Worm (Caenorhabditis elegans): ENCODE results near the gene F58F12.3.

F58F12.3 gene

DNA sequence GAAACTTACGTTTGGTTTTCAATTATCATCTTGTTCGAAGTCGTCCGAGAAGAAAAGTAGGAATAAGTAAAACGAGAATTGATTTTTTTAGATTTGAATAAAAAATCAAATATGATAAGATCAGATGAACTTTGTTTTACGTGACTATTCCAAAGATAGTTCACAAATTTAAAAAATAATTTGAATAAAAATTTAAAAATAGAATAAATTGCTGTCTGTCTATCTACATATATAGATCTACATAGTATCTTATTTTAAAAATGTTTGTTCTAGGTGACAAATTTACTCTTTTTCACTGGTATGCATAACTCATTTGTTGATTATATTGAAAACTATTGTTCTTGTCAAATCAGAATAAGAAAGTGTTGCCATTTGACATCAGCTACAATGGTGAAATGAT lies 3.2 kb downstream of the F58F12.3 start, which contains the start of gene F58F12.2:
TSS of gene F58F12.2 (minus strand) at position 101 of the 400 bp plus-strand sequence.
- TF ChIP-seq F26F4.8 (GFP tag; conservative IDR thresholded peaks at IDR 0.05) = no peak
- TF ChIP-seq nhr-6 (tag; optimal IDR thresholded peaks at IDR 0.05) = no peak
- no peak for TF ChIP-seq F10B5.3 (tag; optimal IDR thresholded peaks at IDR 0.05)
- TF ChIP-seq egl-27 (tag; optimal IDR thresholded peaks at IDR 0.05) = no peak
- TF ChIP-seq ZK337.2 (GFP tag; IDR thresholded peaks at IDR 0.05) = no peak
- no peak for TF ChIP-seq daf-19 (GFP tag; conservative IDR thresholded peaks at IDR 0.05)
- TF ChIP-seq set-16 (GFP tag; IDR thresholded peaks at IDR 0.05) = no peak
- TF ChIP-seq daf-16 (GFP tag; optimal IDR thresholded peaks at IDR 0.05) = no peak
- no peak for TF ChIP-seq daf-16 (tag; optimal IDR thresholded peaks at IDR 0.05)
- no peak for TF ChIP-seq Y5F2A.4 (GFP tag; optimal IDR thresholded peaks at IDR 0.05)
- no peak for TF ChIP-seq zag-1 (tag; optimal IDR thresholded peaks at IDR 0.05)
- no peak for TF ChIP-seq nhr-41 (GFP tag; IDR thresholded peaks at IDR 0.05)
- TF ChIP-seq fkh-10 (GFP tag; optimal IDR thresholded peaks at IDR 0.05) = no peak
- no peak for TF ChIP-seq mdl-1 (tag; optimal IDR thresholded peaks at IDR 0.05)

DNA sequence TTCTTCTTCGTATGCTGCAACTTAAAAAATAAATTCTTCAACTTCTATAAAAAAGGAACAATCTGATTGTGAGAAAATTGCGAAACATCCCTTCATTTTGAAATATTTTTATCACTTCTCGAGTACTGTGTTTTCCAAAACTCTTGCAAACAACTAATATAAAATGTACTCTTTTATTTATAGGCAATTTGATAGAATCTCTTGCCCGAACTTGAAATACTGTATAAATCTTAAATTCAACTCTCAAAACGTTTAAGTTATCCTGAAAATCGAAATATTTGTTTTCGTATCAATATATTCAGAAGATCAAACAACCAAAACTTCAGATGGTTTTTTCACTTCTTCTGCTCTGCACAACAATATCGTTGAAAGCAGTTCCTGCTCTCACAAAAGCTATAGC lies 4.6 kb downstream of the F58F12.3 start, which contains the start of gene F58F12.4:
TSS of gene F58F12.4 (plus strand) at position 301 of the 400 bp plus-strand sequence.
- TF ChIP-seq T26A8.4 (GFP tag; IDR thresholded peaks at IDR 0.05) = no peak
- TF ChIP-seq madf-9 (GFP tag; conservative IDR thresholded peaks at IDR 0.05) = no peak
- TF ChIP-seq nhr-11 (tag; optimal IDR thresholded peaks at IDR 0.05) = no peak
- no peak for TF ChIP-seq duxl-1 (tag; optimal IDR thresholded peaks at IDR 0.05; ENCODE audit: poor library complexity)
- TF ChIP-seq lim-7 (GFP tag; IDR thresholded peaks at IDR 0.05) = no peak
- TF ChIP-seq lin-13 (GFP tag; optimal IDR thresholded peaks at IDR 0.05) = no peak
- TF ChIP-seq gei-8 (GFP tag; optimal IDR thresholded peaks at IDR 0.05) = no peak
- no peak for TF ChIP-seq pqm-1 (tag; optimal IDR thresholded peaks at IDR 0.05)
- no peak for TF ChIP-seq ZK546.5 (tag; optimal IDR thresholded peaks at IDR 0.05)
- no peak for TF ChIP-seq R02D3.7 (tag; optimal IDR thresholded peaks at IDR 0.05)

ce11 chrII:6383183-6383695 lies 7.9 kb downstream of the F58F12.3 start, which contains the start of gene F58F12.1:
F58F12.1 (plus strand) TSS chrII:6383645.
- TF ChIP-seq Y48G9A.11 (GFP tag; IDR thresholded peaks at IDR 0.05) (no peak), hlh-30 (tag; optimal IDR thresholded peaks at IDR 0.05; ENCODE audit: insufficient read depth) (peak; percentile 52), mep-1 (tag; optimal IDR thresholded peaks at IDR 0.05) (peak; percentile 66), dmd-6 (GFP tag; IDR thresholded peaks at IDR 0.05) (peak; percentile 14; the same call in 1 of the 2 replicates), hif-1 (tag; optimal IDR thresholded peaks at IDR 0.05) (peak in 1 of 2 experiments; percentile 75), daf-12 (tag; optimal IDR thresholded peaks at IDR 0.05) (no peak), php-3 (GFP tag; IDR thresholded peaks at IDR 0.05) (no peak), lin-29 (GFP tag; IDR thresholded peaks at IDR 0.05) (no peak), daf-16 (GFP tag; optimal IDR thresholded peaks at IDR 0.05) (no peak), daf-16 (tag; optimal IDR thresholded peaks at IDR 0.05) (peak; percentile 50), dmd-9 (GFP tag; IDR thresholded peaks at IDR 0.05) (no peak), nhr-42 (GFP tag; IDR thresholded peaks at IDR 0.05) (no peak), nhr-11 (tag; optimal IDR thresholded peaks at IDR 0.05) (peak; percentile 21), nhr-111 (GFP tag; optimal IDR thresholded peaks at IDR 0.05) (no peak), lin-39 (tag; optimal IDR thresholded peaks at IDR 0.05) (no peak), madf-5 (GFP tag; IDR thresholded peaks at IDR 0.05) (no peak), lin-13 (GFP tag; optimal IDR thresholded peaks at IDR 0.05) (peak; percentile 43), aha-1 (tag) (peak; percentile 24), mdl-1 (tag; optimal IDR thresholded peaks at IDR 0.05) (no peak), zip-2 (tag; optimal IDR thresholded peaks at IDR 0.05) (no peak), madf-9 (GFP tag; conservative IDR thresholded peaks at IDR 0.05) (no peak), ZK337.2 (GFP tag; IDR thresholded peaks at IDR 0.05) (peak; percentile 47; the same call in 1 of the 2 replicates), sdz-12 (GFP tag; optimal IDR thresholded peaks at IDR 0.05) (no peak), ceh-32 (tag; optimal IDR thresholded peaks at IDR 0.05; ENCODE audit: poor library complexity) (no peak), ZK546.5 (tag; optimal IDR thresholded peaks at IDR 0.05) (no peak), T20F7.1 (GFP tag; optimal IDR thresholded peaks at IDR 0.05) (no peak), hlh-11 (tag; optimal IDR thresholded peaks at IDR 0.05) (peak; percentile 31), R02D3.7 (tag; optimal IDR thresholded peaks at IDR 0.05) (no peak), F26F4.8 (GFP tag; conservative IDR thresholded peaks at IDR 0.05) (no peak), ceh-44 (GFP tag; IDR thresholded peaks at IDR 0.05) (no peak), F37D6.2 (tag; optimal IDR thresholded peaks at IDR 0.05) (no peak), jun-1 (tag; optimal IDR thresholded peaks at IDR 0.05) (no peak), ceh-82 (tag; optimal IDR thresholded peaks at IDR 0.05) (no peak)
